Worm (Caenorhabditis elegans): ENCODE data around the gene F09G8.10.

- TF ChIP-seq nhr-12 (tag; optimal IDR thresholded peaks at IDR 0.05) = no peak
- TF ChIP-seq snpc-4 (tag; optimal IDR thresholded peaks at IDR 0.05) = no peak
These were observed 32.6 kb downstream of the F09G8.10 start, which contains the start of gene tsp-1 for ce11 chrIII:8239325-8239724.
